Fruit fly (Drosophila melanogaster) whole organism, prepupa: Measurements from ENCODE around the gene ninaE.

Experiments
- Blimp-1 ChIP-seq: fragments of 200-800 bp; sonication (Bioruptor generic); optimal IDR thresholded peaks from 3 replicates; lab custom pipeline; 2017; ENCODE audit warnings: missing biosample characterization, missing genetic modification characterization, mild to moderate bottlenecking, moderate library complexity, missing genetic modification reagents
- CG11762 ChIP-seq: fragments of 200-800 bp; sonication (Bioruptor generic); optimal IDR thresholded peaks from 3 replicates; lab custom pipeline; 2016; ENCODE audit warnings: missing biosample characterization, missing genetic modification characterization; ENCODE audit not compliant: insufficient read depth
- CG32006 ChIP-seq: fragments of 200-800 bp; sonication (Bioruptor generic); optimal IDR thresholded peaks from 3 replicates; lab custom pipeline; 2017; ENCODE audit warnings: missing biosample characterization, mild to moderate bottlenecking, missing genetic modification characterization
- CG6792 ChIP-seq: fragments of 200-800 bp; sonication (Bioruptor generic); optimal IDR thresholded peaks from 3 replicates; lab custom pipeline; 2016; ENCODE audit warnings: missing biosample characterization, missing genetic modification characterization
- CG6808 ChIP-seq: fragments of 200-800 bp; sonication (Bioruptor generic); optimal IDR thresholded peaks from 3 replicates; lab custom pipeline; 2017; ENCODE audit warnings: missing biosample characterization, missing genetic modification characterization, mild to moderate bottlenecking, moderate library complexity, missing genetic modification reagents
- CG9139 ChIP-seq: fragments of 200-800 bp; sonication (Bioruptor generic); optimal IDR thresholded peaks from 3 replicates; lab custom pipeline; 2017; ENCODE audit warnings: missing biosample characterization, mild to moderate bottlenecking, missing genetic modification characterization
- Ets96B ChIP-seq: fragments of 200-800 bp; optimal IDR thresholded peaks from 2 replicates; lab custom pipeline; 2019; ENCODE audit warnings: missing biosample characterization, mild to moderate bottlenecking, missing genetic modification characterization, moderate library complexity
- Gug ChIP-seq: fragments of 200-800 bp; sonication (Bioruptor generic); IDR thresholded peaks from 2 replicates; pipeline ENCODE4 v1.3.6; 2022; ENCODE audit warnings: missing biosample characterization, missing genetic modification characterization
- Hr38 ChIP-seq: sonication (Bioruptor generic); optimal IDR thresholded peaks from 2 replicates; lab custom pipeline; 2016; ENCODE audit warnings: missing biosample characterization, missing genetic modification characterization
- Met ChIP-seq: fragments of 200-800 bp; sonication (Bioruptor generic); optimal IDR thresholded peaks from 3 replicates; lab custom pipeline; 2016; ENCODE audit warnings: missing biosample characterization, missing genetic modification characterization
- Sox102F ChIP-seq: fragments of 200-800 bp; sonication (Bioruptor generic); optimal IDR thresholded peaks from 2 replicates; lab custom pipeline; 2016; ENCODE audit warnings: missing biosample characterization, mild to moderate bottlenecking, missing genetic modification characterization
- dac ChIP-seq: fragments of 200-800 bp; sonication (Bioruptor generic); optimal IDR thresholded peaks from 2 replicates; lab custom pipeline; 2017; ENCODE audit warnings: missing biosample characterization, mild to moderate bottlenecking, missing genetic modification characterization
- net ChIP-seq: fragments of 200-800 bp; sonication (Bioruptor generic); optimal IDR thresholded peaks from 3 replicates; lab custom pipeline; 2016; ENCODE audit warnings: missing biosample characterization, missing genetic modification characterization

- no peak for TF ChIP-seq CG32006
- no peak for TF ChIP-seq CG6808 (GFP tag; lab: Kevin White, UChicago)
- no peak for TF ChIP-seq net
- no peak for TF ChIP-seq dac (GFP tag; lab: Kevin White, UChicago)
- TF ChIP-seq Ets96B (tag; lab: Kevin White, UChicago), result no peak
- TF ChIP-seq CG9139 (GFP tag; lab: Kevin White, UChicago), result no peak
- no peak for TF ChIP-seq Sox102F (GFP tag; lab: Kevin White, UChicago)
- TF ChIP-seq Met (GFP tag; lab: Kevin White, UChicago), result no peak
- TF ChIP-seq Hr38 (GFP tag; lab: Kevin White, UChicago), result no peak
- no peak for TF ChIP-seq Blimp-1 (GFP tag; lab: Kevin White, UChicago)
- TF ChIP-seq CG11762 (GFP tag; lab: Kevin White, UChicago), result no peak
- TF ChIP-seq CG6792 (GFP tag; lab: Kevin White, UChicago), result no peak
- no peak for TF ChIP-seq Gug (GFP tag; lab: Robert Waterston, UW)
Measured at dm6 chr3R:19895305-19895704, 7.3 kb upstream of the ninaE start.
